Worm (Caenorhabditis elegans): ENCODE data around the gene Y22D7AL.15.

ce11 chrIII:1689927-1690326 is 30.3 kb upstream of the Y22D7AL.15 start, which contains the start of gene Y22D7AR.14:
- TF ChIP-seq pqm-1 (tag; optimal IDR thresholded peaks at IDR 0.05) (no peak), nfya-1 (tag; optimal IDR thresholded peaks at IDR 0.05) (no peak), sdc-2 (tag; optimal IDR thresholded peaks at IDR 0.05) (no peak), unc-55 (GFP tag; optimal IDR thresholded peaks at IDR 0.05) (no peak), ama-1 (optimal IDR thresholded peaks at IDR 0.05) (no peak), K02D7.2 (tag; optimal IDR thresholded peaks at IDR 0.05) (no peak), ceh-6 (GFP tag; optimal IDR thresholded peaks at IDR 0.05) (no peak), hlh-15 (tag; optimal IDR thresholded peaks at IDR 0.05) (no peak), tbx-7 (tag; optimal IDR thresholded peaks at IDR 0.05) (no peak), ceh-34 (tag; optimal IDR thresholded peaks at IDR 0.05) (no peak)
